Worm (Caenorhabditis elegans) whole organism, L1 larva: Measurements from ENCODE around the gene K03A11.4.

Experiments used
- aha-1 ChIP-seq: fragments of 150-350 bp; optimal IDR thresholded peaks from 2 replicates; lab custom pipeline; 2014; ENCODE audit warnings: missing biosample characterization, missing genetic modification characterization
- alr-1 ChIP-seq: fragments of 200-800 bp; sonication (Bioruptor generic); optimal IDR thresholded peaks from 2 replicates; lab custom pipeline; 2018; ENCODE audit warnings: borderline replicate concordance, mild to moderate bottlenecking, missing genetic modification characterization, missing compliant biosample characterization
- ama-1 ChIP-seq: fragments of 150-350 bp; optimal IDR thresholded peaks from 2 replicates; lab custom pipeline; 2014
- blmp-1 ChIP-seq: fragments of 150-350 bp; optimal IDR thresholded peaks from 2 replicates; lab custom pipeline; 2014; ENCODE audit warnings: missing biosample characterization, missing genetic modification characterization
- ceh-63 ChIP-seq: fragments of 200-800 bp; sonication (Bioruptor generic); optimal IDR thresholded peaks from 2 replicates; lab custom pipeline; 2018; ENCODE audit warnings: mild to moderate bottlenecking, missing genetic modification characterization, missing compliant biosample characterization
- ceh-8 ChIP-seq: fragments of 200-800 bp; sonication (Bioruptor generic); optimal IDR thresholded peaks from 2 replicates; lab custom pipeline; 2018; ENCODE audit warnings: mild to moderate bottlenecking, missing genetic modification characterization, moderate library complexity, missing compliant biosample characterization
- ceh-90 ChIP-seq: sonication (generic microtip); optimal IDR thresholded peaks from 2 replicates; lab custom pipeline; 2016; ENCODE audit warnings: missing genetic modification characterization, missing compliant biosample characterization
- ces-1 ChIP-seq: fragments of 150-350 bp; optimal IDR thresholded peaks from 2 replicates; lab custom pipeline; 2014; ENCODE audit warnings: missing biosample characterization, missing genetic modification reagents, missing genetic modification characterization
- dpl-1 ChIP-seq, 3 experiments: fragments of 150-350 bp in 2 of 3; sonication (generic microtip) in 1 of 3; optimal IDR thresholded peaks; 2 replicates each; lab custom pipeline; 2014 to 2017; ENCODE audit warnings: missing biosample characterization in 3 of 3, missing genetic modification characterization in 3 of 3, missing genetic modification reagents in 3 of 3
- dsc-1 ChIP-seq: sonication (generic microtip); optimal IDR thresholded peaks from 2 replicates; lab custom pipeline; 2016; ENCODE audit warnings: mild to moderate bottlenecking, missing genetic modification characterization, missing compliant biosample characterization
- efl-1 ChIP-seq, 4 experiments: fragments of 150-350 bp; optimal IDR thresholded peaks in 3 of 4; peaks in 1 of 4; 1 replicate in 1 of 4; 2 replicates in 3 of 4; lab custom pipeline; 2014; ENCODE audit warnings: missing biosample characterization in 2 of 4, missing genetic modification characterization in 2 of 4, missing genetic modification reagents in 2 of 4
- elt-3 ChIP-seq, 6 experiments: fragments of 150-350 bp in 1 of 6; sonication (generic microtip); optimal IDR thresholded peaks; 2 replicates each; lab custom pipeline; 2017 to 2018; ENCODE audit warnings: missing biosample characterization in 6 of 6, missing genetic modification characterization in 6 of 6, inconsistent platforms in 1 of 6
- fkh-4 ChIP-seq: sonication (generic microtip); optimal IDR thresholded peaks from 2 replicates; lab custom pipeline; 2016; ENCODE audit warnings: missing compliant biosample characterization, missing genetic modification characterization, borderline replicate concordance
- fos-1 ChIP-seq: fragments of 150-350 bp; optimal IDR thresholded peaks from 2 replicates; lab custom pipeline; 2014; ENCODE audit warnings: missing biosample characterization, missing genetic modification characterization
- grh-1 ChIP-seq: fragments of 200-800 bp; sonication (Bioruptor generic); IDR thresholded peaks from 2 replicates; pipeline ENCODE4 v1.3.6; 2022; ENCODE audit warnings: missing genetic modification reagents, missing genetic modification characterization, missing compliant biosample characterization
- hlh-17 ChIP-seq: fragments of 200-800 bp; sonication (Bioruptor generic); optimal IDR thresholded peaks from 2 replicates; lab custom pipeline; 2018; ENCODE audit warnings: missing genetic modification characterization, mild to moderate bottlenecking, missing compliant biosample characterization, moderate library complexity, borderline replicate concordance
- irx-1 ChIP-seq: sonication (generic microtip); optimal IDR thresholded peaks from 2 replicates; lab custom pipeline; 2016; ENCODE audit warnings: missing genetic modification characterization, missing compliant biosample characterization
- lin-14 ChIP-seq: fragments of 200-800 bp; sonication (Bioruptor generic); optimal IDR thresholded peaks from 2 replicates; lab custom pipeline; 2018; ENCODE audit warnings: mild to moderate bottlenecking, missing genetic modification characterization, moderate library complexity, missing compliant biosample characterization
- lin-35 ChIP-seq, 2 experiments: fragments of 150-350 bp; optimal IDR thresholded peaks; 2 replicates each; lab custom pipeline; 2014; ENCODE audit warnings: missing biosample characterization in 2 of 2, missing genetic modification characterization in 2 of 2, missing genetic modification reagents in 2 of 2
- lsy-2 ChIP-seq, 2 experiments: fragments of 150-350 bp; optimal IDR thresholded peaks; 2 replicates each; lab custom pipeline; 2014; ENCODE audit warnings: missing biosample characterization in 2 of 2, missing genetic modification characterization in 2 of 2
- mdl-1 ChIP-seq, 2 experiments: fragments of 150-350 bp; optimal IDR thresholded peaks; 2 replicates each; lab custom pipeline; 2014 to 2017; ENCODE audit warnings: missing biosample characterization in 2 of 2, missing genetic modification characterization in 2 of 2, inconsistent platforms in 1 of 2
- mep-1 ChIP-seq: fragments of 150-350 bp; optimal IDR thresholded peaks from 2 replicates; lab custom pipeline; 2014; ENCODE audit warnings: missing biosample characterization, missing genetic modification characterization
- nhr-12 ChIP-seq: sonication (generic microtip); optimal IDR thresholded peaks from 2 replicates; lab custom pipeline; 2017; ENCODE audit warnings: missing biosample characterization, missing genetic modification characterization
- nhr-19 ChIP-seq: fragments of 200-800 bp; sonication (Bioruptor generic); conservative IDR thresholded peaks from 2 replicates; pipeline ENCODE4 v1.3.6; 2022; ENCODE audit warnings: missing genetic modification characterization, missing compliant biosample characterization
- nhr-20 ChIP-seq: sonication (generic microtip); optimal IDR thresholded peaks from 2 replicates; lab custom pipeline; 2016; ENCODE audit warnings: mild to moderate bottlenecking, missing genetic modification characterization, missing compliant biosample characterization
- nhr-47 ChIP-seq: sonication (generic microtip); optimal IDR thresholded peaks from 2 replicates; lab custom pipeline; 2016; ENCODE audit warnings: mild to moderate bottlenecking, missing genetic modification characterization, moderate library complexity, missing compliant biosample characterization
- nhr-71 ChIP-seq: sonication (generic microtip); optimal IDR thresholded peaks from 2 replicates; lab custom pipeline; 2016; ENCODE audit warnings: mild to moderate bottlenecking, missing genetic modification characterization, moderate library complexity, missing compliant biosample characterization
- nhr-85 ChIP-seq: sonication (generic microtip); peaks from one replicate; lab custom pipeline; 2016; ENCODE audit warnings: missing genetic modification characterization, inconsistent platforms, missing compliant biosample characterization
- nhr-90 ChIP-seq: sonication (generic microtip); optimal IDR thresholded peaks from 2 replicates; lab custom pipeline; 2016; ENCODE audit warnings: mild to moderate bottlenecking, missing genetic modification characterization, missing compliant biosample characterization; ENCODE audit not compliant: poor library complexity
- skn-1 ChIP-seq: fragments of 150-350 bp; optimal IDR thresholded peaks from 2 replicates; lab custom pipeline; 2014; ENCODE audit warnings: missing biosample characterization, missing genetic modification characterization
- snu-23 ChIP-seq: sonication (generic microtip); optimal IDR thresholded peaks from 2 replicates; lab custom pipeline; 2016; ENCODE audit warnings: missing genetic modification characterization, missing compliant biosample characterization
- tbx-2 ChIP-seq: sonication (generic microtip); optimal IDR thresholded peaks from 2 replicates; lab custom pipeline; 2016; ENCODE audit warnings: missing genetic modification characterization, missing compliant biosample characterization
- unc-130 ChIP-seq: fragments of 150-350 bp; optimal IDR thresholded peaks from 2 replicates; lab custom pipeline; 2017; ENCODE audit warnings: missing biosample characterization, missing genetic modification characterization, inconsistent platforms
- vab-15 ChIP-seq: sonication (generic microtip); optimal IDR thresholded peaks from 2 replicates; lab custom pipeline; 2017; ENCODE audit warnings: missing genotype, mild to moderate bottlenecking, missing genetic modification characterization, missing compliant biosample characterization
- ztf-11 ChIP-seq, 2 experiments: sonication (generic microtip); optimal IDR thresholded peaks; 2 replicates each; lab custom pipeline; 2016 to 2017; ENCODE audit warnings: missing genetic modification characterization in 2 of 2, missing biosample characterization in 1 of 2, missing compliant biosample characterization in 1 of 2
- ztf-4 ChIP-seq: fragments of 150-350 bp; optimal IDR thresholded peaks from 2 replicates; lab custom pipeline; 2014; ENCODE audit warnings: missing biosample characterization, missing genetic modification characterization

K03A11.4 gene

DNA sequence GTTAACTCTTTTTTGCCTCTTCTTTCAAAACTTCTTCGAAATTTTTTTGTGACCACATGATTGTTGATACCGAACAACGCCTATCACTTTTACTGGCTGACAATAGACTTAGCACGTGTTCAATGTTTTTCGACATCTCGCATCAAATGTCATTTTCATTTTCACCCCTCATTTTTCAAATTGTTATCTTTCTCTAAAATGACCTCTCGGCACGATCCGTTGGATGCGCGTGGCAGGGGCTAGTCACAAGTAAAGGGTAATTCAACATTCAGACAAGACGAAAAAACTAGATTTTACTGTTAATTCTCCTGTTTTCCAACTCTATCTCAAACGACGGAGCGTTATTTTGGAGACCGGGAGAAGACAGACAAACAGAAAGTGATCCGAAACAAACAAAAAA lies 35.5 kb downstream of the K03A11.4 start, which contains the start of gene F17H10.2:
TSS of gene F17H10.2 (plus strand) at position 316 of the 400 bp plus-strand sequence.
- TF ChIP-seq nhr-20 (tag; lab: Kevin White, UChicago) (peak; percentile 85), lin-14 (GFP tag; lab: Kevin White, UChicago) (peak; percentile 87), mep-1 (tag; lab: Kevin White, UChicago) (peak; percentile 57), tbx-2 (tag; lab: Kevin White, UChicago) (peak; percentile 55), ama-1 (lab: Kevin White, UChicago) (no peak), lsy-2 (tag; optimal IDR thresholded peaks at IDR 0.05; lab: Kevin White, UChicago) (peak; percentile 19 to 44), alr-1 (tag; lab: Kevin White, UChicago) (no peak), vab-15 (tag; lab: Kevin White, UChicago) (peak; percentile 77), ces-1 (GFP tag; lab: Kevin White, UChicago) (no peak), ceh-90 (tag; lab: Kevin White, UChicago) (no peak), unc-130 (peak; percentile 77), nhr-85 (tag; lab: Kevin White, UChicago) (peak; percentile 98), irx-1 (peak; percentile 62), dsc-1 (no peak), blmp-1 (peak; percentile 93), fos-1 (no peak), ceh-8 (GFP tag; lab: Kevin White, UChicago) (no peak), ceh-63 (GFP tag; lab: Kevin White, UChicago) (no peak), lin-35 (GFP tag; optimal IDR thresholded peaks at IDR 0.05; lab: Kevin White, UChicago) (peak in 1 of 2 experiments; percentile 72), snu-23 (GFP tag; lab: Kevin White, UChicago) (peak; percentile 73), nhr-12 (tag; lab: Kevin White, UChicago) (no peak), dpl-1 (GFP tag; optimal IDR thresholded peaks at IDR 0.05; lab: Kevin White, UChicago) (peak in 2 of 3 experiments; percentile 9 to 18), ztf-11 (tag; optimal IDR thresholded peaks at IDR 0.05; lab: Kevin White, UChicago) (no peak), ztf-4 (tag; lab: Kevin White, UChicago) (no peak), nhr-71 (peak; percentile 83), skn-1 (tag; lab: Kevin White, UChicago) (peak; percentile 51), aha-1 (tag; lab: Kevin White, UChicago) (no peak), grh-1 (GFP tag; lab: Robert Waterston, UW) (peak; percentile 54; the same call in 1 of the 2 replicates), nhr-90 (tag; lab: Kevin White, UChicago) (peak; percentile 66), nhr-19 (GFP tag; lab: Robert Waterston, UW) (peak; percentile 68), efl-1 (optimal IDR thresholded peaks at IDR 0.05; lab: Kevin White, UChicago) (peak in 1 of 2 experiments; percentile 1), efl-1 (GFP tag; optimal IDR thresholded peaks at IDR 0.05 in 1 of 2; lab: Kevin White, UChicago) (peak in 1 of 2 experiments; percentile 89), mdl-1 (tag; optimal IDR thresholded peaks at IDR 0.05; lab: Kevin White, UChicago) (peak in 1 of 2 experiments; percentile 91), elt-3 (tag; optimal IDR thresholded peaks at IDR 0.05; lab: Kevin White, UChicago) (peak in 2 of 6 experiments; percentile 67 to 96), nhr-47 (tag; lab: Kevin White, UChicago) (peak; percentile 34)

ce11 chrX:13115694-13116093 lies 37.7 kb downstream of the K03A11.4 start:
- TF ChIP-seq nhr-90 (tag; lab: Kevin White, UChicago) = no peak
- no peak for TF ChIP-seq efl-1 (optimal IDR thresholded peaks at IDR 0.05; lab: Kevin White, UChicago)
- peak in 1 of 2 experiments; percentile 74 for TF ChIP-seq efl-1 (GFP tag; optimal IDR thresholded peaks at IDR 0.05 in 1 of 2; lab: Kevin White, UChicago)
- TF ChIP-seq nhr-85 (tag; lab: Kevin White, UChicago) = peak; percentile 57
- no peak for TF ChIP-seq hlh-17 (GFP tag; lab: Kevin White, UChicago)
- 0 out of 2 replicates have a peak, but pooled peaks have one; percentile 14 for TF ChIP-seq grh-1 (GFP tag; lab: Robert Waterston, UW)

- TF ChIP-seq efl-1 (optimal IDR thresholded peaks at IDR 0.05; lab: Kevin White, UChicago) = no peak
- TF ChIP-seq efl-1 (GFP tag; optimal IDR thresholded peaks at IDR 0.05 in 1 of 2; lab: Kevin White, UChicago) = peak in 1 of 2 experiments; percentile 30
- no peak for TF ChIP-seq fkh-4
- peak in 1 of 2 experiments; percentile 1 for TF ChIP-seq lin-35 (GFP tag; optimal IDR thresholded peaks at IDR 0.05; lab: Kevin White, UChicago)
- peak; percentile 59 for TF ChIP-seq ama-1 (lab: Kevin White, UChicago)
- TF ChIP-seq nhr-90 (tag; lab: Kevin White, UChicago) = peak; percentile 50
Measured at ce11 chrX:13116380-13116779, 38.4 kb downstream of the K03A11.4 start.
